Worm (Caenorhabditis elegans): ENCODE measurements around the gene sap-140.

sap-140 gene

ce11 chrIII:7498346-7498745 is 1.2 kb upstream of the sap-140 start (continued):
- TF ChIP-seq unc-130 (GFP tag; optimal IDR thresholded peaks at IDR 0.05) (peak; percentile 48), ceh-44 (GFP tag; IDR thresholded peaks at IDR 0.05) (0 out of 2 replicates have a peak, but pooled peaks have one; percentile 17), fos-1 (tag; optimal IDR thresholded peaks at IDR 0.05) (no peak), F37D6.2 (tag; optimal IDR thresholded peaks at IDR 0.05) (peak; percentile 78)

ce11 chrIII:7506983-7507382 is 7.4 kb downstream of the sap-140 start:
- TF ChIP-seq nhr-11 (tag; optimal IDR thresholded peaks at IDR 0.05) (no peak), madf-9 (GFP tag; conservative IDR thresholded peaks at IDR 0.05) (no peak), aha-1 (tag) (peak; percentile 70)

ce11 chrIII:7508128-7508635 is 8.6 kb downstream of the sap-140 start, which contains the start of gene cls-1:
cls-1 (plus strand) TSS chrIII:7508178.
- TF ChIP-seq aha-1 (tag) (no peak), tra-1 (GFP tag; IDR thresholded peaks at IDR 0.05) (no peak), hlh-11 (tag; optimal IDR thresholded peaks at IDR 0.05) (peak; percentile 34), pqm-1 (tag; optimal IDR thresholded peaks at IDR 0.05) (peak; percentile 16), unc-62 (GFP tag; optimal IDR thresholded peaks at IDR 0.05 in 1 of 2) (peak in 1 of 2 experiments; percentile 53), unc-62 (tag; optimal IDR thresholded peaks at IDR 0.05) (no peak)

ce11 chrIII:7518424-7518823 is 18.9 kb downstream of the sap-140 start, which contains the start of gene clk-2:
clk-2 (minus strand) TSS chrIII:7518524.
- TF ChIP-seq lin-15B (tag; optimal IDR thresholded peaks at IDR 0.05) = no peak
- no peak for TF ChIP-seq D1046.2 (GFP tag; IDR thresholded peaks at IDR 0.05)
- no peak for TF ChIP-seq tag-97 (GFP tag; IDR thresholded peaks at IDR 0.05)
- TF ChIP-seq Y48G9A.11 (GFP tag; IDR thresholded peaks at IDR 0.05) = no peak
- no peak for TF ChIP-seq madf-9 (GFP tag; conservative IDR thresholded peaks at IDR 0.05)
- TF ChIP-seq T26A8.4 (GFP tag; IDR thresholded peaks at IDR 0.05) = no peak
- no peak for TF ChIP-seq dpl-1 (GFP tag; optimal IDR thresholded peaks at IDR 0.05)
- TF ChIP-seq dmd-9 (GFP tag; IDR thresholded peaks at IDR 0.05) = no peak
- no peak for TF ChIP-seq gei-8 (GFP tag; optimal IDR thresholded peaks at IDR 0.05)
- TF ChIP-seq Y75B8A.6 (GFP tag; IDR thresholded peaks at IDR 0.05) = no peak
- no peak for TF ChIP-seq hif-1 (tag; optimal IDR thresholded peaks at IDR 0.05)
- no peak for TF ChIP-seq ZK546.5 (tag; optimal IDR thresholded peaks at IDR 0.05)
- TF ChIP-seq nhr-10 (tag; optimal IDR thresholded peaks at IDR 0.05) = no peak
- no peak for TF ChIP-seq nhr-102 (tag; optimal IDR thresholded peaks at IDR 0.05)
- TF ChIP-seq nhr-28 (tag; optimal IDR thresholded peaks at IDR 0.05) = no peak

ce11 chrIII:7520672-7521071 is 21.1 kb downstream of the sap-140 start, which contains the start of the genes cux-7 and C07H6.2:
cux-7 (minus strand) TSS chrIII:7520845.
C07H6.2 (plus strand) TSS chrIII:7521009.
- peak; percentile 85 for TF ChIP-seq F37D6.2 (tag; optimal IDR thresholded peaks at IDR 0.05)
- no peak; the same call in 1 of the 2 replicates for TF ChIP-seq set-16 (GFP tag; IDR thresholded peaks at IDR 0.05)
- TF ChIP-seq F10B5.3 (tag; optimal IDR thresholded peaks at IDR 0.05) = peak; percentile 82
- peak; percentile 95 for TF ChIP-seq dmd-6 (GFP tag; IDR thresholded peaks at IDR 0.05)
- TF ChIP-seq nhr-10 (tag; optimal IDR thresholded peaks at IDR 0.05) = no peak
- TF ChIP-seq nhr-76 (tag; optimal IDR thresholded peaks at IDR 0.05) = no peak
- TF ChIP-seq zfp-2 (tag; optimal IDR thresholded peaks at IDR 0.05) = peak; percentile 53
- no peak for TF ChIP-seq zip-11 (GFP tag; IDR thresholded peaks at IDR 0.05)
- TF ChIP-seq hif-1 (tag; optimal IDR thresholded peaks at IDR 0.05) = peak in 1 of 2 experiments; percentile 96
- TF ChIP-seq dmd-8 (GFP tag; IDR thresholded peaks at IDR 0.05) = no peak
- no peak for TF ChIP-seq snpc-4 (tag; optimal IDR thresholded peaks at IDR 0.05)
- no peak for TF ChIP-seq lim-7 (GFP tag; IDR thresholded peaks at IDR 0.05)
- TF ChIP-seq lin-38 (GFP tag; IDR thresholded peaks at IDR 0.05) = peak; percentile 85
- TF ChIP-seq spr-1 (tag; optimal IDR thresholded peaks at IDR 0.05) = peak; percentile 69
- TF ChIP-seq ceh-44 (GFP tag; IDR thresholded peaks at IDR 0.05) = peak; percentile 93
- peak; percentile 42 for TF ChIP-seq nhr-25 (tag; optimal IDR thresholded peaks at IDR 0.05; ENCODE audit: borderline replicate concordance, insufficient read depth)
- no peak for TF ChIP-seq F44E2.7 (GFP tag; IDR thresholded peaks at IDR 0.05)
- TF ChIP-seq mdl-1 (tag; optimal IDR thresholded peaks at IDR 0.05) = peak in 1 of 2 experiments; percentile 19
- TF ChIP-seq skn-1 (tag; optimal IDR thresholded peaks at IDR 0.05) = no peak
- TF ChIP-seq aly-2 (tag; optimal IDR thresholded peaks at IDR 0.05) = no peak
- peak in 1 of 2 experiments; percentile 97 for TF ChIP-seq unc-62 (GFP tag; optimal IDR thresholded peaks at IDR 0.05 in 1 of 2)
- TF ChIP-seq unc-62 (tag; optimal IDR thresholded peaks at IDR 0.05) = no peak
- TF ChIP-seq D1046.2 (GFP tag; IDR thresholded peaks at IDR 0.05) = peak; percentile 88; the same call in 1 of the 2 replicates
- TF ChIP-seq ztf-7 (tag; optimal IDR thresholded peaks at IDR 0.05) = no peak
- peak; percentile 79 for TF ChIP-seq hmg-1.1 (GFP tag; IDR thresholded peaks at IDR 0.05)
- 0 out of 2 replicates have a peak, but pooled peaks have one; percentile 50 for TF ChIP-seq vab-7 (GFP tag; IDR thresholded peaks at IDR 0.05)

All from whole organism, L4 larva.